Worm (Caenorhabditis elegans): ENCODE data around the gene mpk-1.

ce11 chrIII:4191091-4191638 lies 36.7 kb downstream of the mpk-1 start, which contains the start of gene dnj-16:
- TF ChIP-seq hmg-4 (GFP tag; optimal IDR thresholded peaks at IDR 0.05): no peak
- no peak for TF ChIP-seq ama-1 (optimal IDR thresholded peaks at IDR 0.05)
- no peak for TF ChIP-seq hmbx-1 (tag; optimal IDR thresholded peaks at IDR 0.05)
- no peak for TF ChIP-seq ceh-13 (GFP tag; optimal IDR thresholded peaks at IDR 0.05)
